Worm (Caenorhabditis elegans): ENCODE measurements around the gene nhr-91.

nhr-91 gene

ce11 chrX:15302863-15303262, 6.3 kb upstream of the nhr-91 start, which contains the start of gene ser-2:
Gene ser-2 (minus strand): TSS chrX:15302963.
- TF ChIP-seq lin-39 (tag; optimal IDR thresholded peaks at IDR 0.05) (no peak), nhr-25 (tag; optimal IDR thresholded peaks at IDR 0.05) (no peak), aly-2 (tag; optimal IDR thresholded peaks at IDR 0.05) (no peak), nhr-23 (tag; optimal IDR thresholded peaks at IDR 0.05) (no peak), sem-4 (tag; optimal IDR thresholded peaks at IDR 0.05) (no peak), ceh-82 (tag; optimal IDR thresholded peaks at IDR 0.05) (no peak), R02D3.7 (tag; optimal IDR thresholded peaks at IDR 0.05) (no peak), sma-9 (GFP tag; optimal IDR thresholded peaks at IDR 0.05) (no peak), sma-9 (tag; optimal IDR thresholded peaks at IDR 0.05) (no peak), mab-5 (tag; optimal IDR thresholded peaks at IDR 0.05) (no peak), nhr-129 (tag; optimal IDR thresholded peaks at IDR 0.05) (no peak), peb-1 (tag; optimal IDR thresholded peaks at IDR 0.05) (no peak), crh-2 (tag; optimal IDR thresholded peaks at IDR 0.05) (no peak), nhr-6 (tag; optimal IDR thresholded peaks at IDR 0.05) (no peak), alr-1 (tag; optimal IDR thresholded peaks at IDR 0.05) (no peak), mdl-1 (tag; optimal IDR thresholded peaks at IDR 0.05) (no peak)

ce11 chrX:15307677-15308076, 1.5 kb upstream of the nhr-91 start:
- TF ChIP-seq egl-27 (tag; optimal IDR thresholded peaks at IDR 0.05), result no peak
- peak; percentile 51 for TF ChIP-seq blmp-1 (tag; optimal IDR thresholded peaks at IDR 0.05; ENCODE audit: insufficient read depth)

- TF ChIP-seq R02D3.7 (tag; optimal IDR thresholded peaks at IDR 0.05), result no peak
- no peak for TF ChIP-seq mbf-1 (tag; optimal IDR thresholded peaks at IDR 0.05)
- TF ChIP-seq skn-1 (tag; optimal IDR thresholded peaks at IDR 0.05), result no peak
- no peak for TF ChIP-seq lin-13 (GFP tag; optimal IDR thresholded peaks at IDR 0.05)
- no peak for TF ChIP-seq unc-55 (GFP tag; optimal IDR thresholded peaks at IDR 0.05)
- no peak for TF ChIP-seq ztf-11 (tag; optimal IDR thresholded peaks at IDR 0.05)
- TF ChIP-seq gmeb-1 (tag; optimal IDR thresholded peaks at IDR 0.05), result no peak
- no peak for TF ChIP-seq C34F6.9 (tag; optimal IDR thresholded peaks at IDR 0.05)
- no peak for TF ChIP-seq nhr-12 (tag; optimal IDR thresholded peaks at IDR 0.05)
- no peak for TF ChIP-seq ztf-4 (tag; optimal IDR thresholded peaks at IDR 0.05)
- TF ChIP-seq nhr-6 (tag; optimal IDR thresholded peaks at IDR 0.05), result no peak
Measured at ce11 chrX:15308685-15309084, 484 bp upstream of the nhr-91 start.

- TF ChIP-seq sma-3 (GFP tag; optimal IDR thresholded peaks at IDR 0.05), result peak; percentile 13
- no peak for TF ChIP-seq nhr-6 (tag; optimal IDR thresholded peaks at IDR 0.05)
- TF ChIP-seq nhr-237 (tag; optimal IDR thresholded peaks at IDR 0.05), result no peak
- TF ChIP-seq dmd-4 (tag; optimal IDR thresholded peaks at IDR 0.05), result no peak
- peak; percentile 91 for TF ChIP-seq ceh-16 (tag; optimal IDR thresholded peaks at IDR 0.05)
- no peak for TF ChIP-seq nhr-11 (tag; optimal IDR thresholded peaks at IDR 0.05)
- no peak for TF ChIP-seq lsy-2 (tag; optimal IDR thresholded peaks at IDR 0.05)
- TF ChIP-seq lin-11 (tag; optimal IDR thresholded peaks at IDR 0.05), result no peak
- TF ChIP-seq ztf-4 (tag; optimal IDR thresholded peaks at IDR 0.05), result no peak
- no peak for TF ChIP-seq zag-1 (tag; optimal IDR thresholded peaks at IDR 0.05)
- TF ChIP-seq lin-39 (tag; optimal IDR thresholded peaks at IDR 0.05), result no peak
- no peak for TF ChIP-seq unc-39 (tag; optimal IDR thresholded peaks at IDR 0.05)
- peak; percentile 18 for TF ChIP-seq nhr-25 (tag; optimal IDR thresholded peaks at IDR 0.05)
- TF ChIP-seq gmeb-1 (tag; optimal IDR thresholded peaks at IDR 0.05), result no peak
- TF ChIP-seq aly-2 (tag; optimal IDR thresholded peaks at IDR 0.05), result no peak
- no peak for TF ChIP-seq lin-13 (GFP tag; optimal IDR thresholded peaks at IDR 0.05)
- no peak for TF ChIP-seq nhr-23 (tag; optimal IDR thresholded peaks at IDR 0.05)
- TF ChIP-seq snpc-4 (tag; optimal IDR thresholded peaks at IDR 0.05), result no peak
- peak; percentile 98 for TF ChIP-seq blmp-1 (tag; optimal IDR thresholded peaks at IDR 0.05; ENCODE audit: insufficient read depth)
- TF ChIP-seq R02D3.7 (tag; optimal IDR thresholded peaks at IDR 0.05), result no peak
- TF ChIP-seq nhr-129 (tag; optimal IDR thresholded peaks at IDR 0.05), result no peak
- no peak for TF ChIP-seq nhr-12 (tag; optimal IDR thresholded peaks at IDR 0.05)
- TF ChIP-seq elt-3 (tag; optimal IDR thresholded peaks at IDR 0.05), result no peak
- no peak for TF ChIP-seq ztf-11 (tag; optimal IDR thresholded peaks at IDR 0.05)
- no peak for TF ChIP-seq nhr-10 (tag; optimal IDR thresholded peaks at IDR 0.05)
- no peak for TF ChIP-seq ZK546.5 (tag; optimal IDR thresholded peaks at IDR 0.05)
- TF ChIP-seq alr-1 (tag; optimal IDR thresholded peaks at IDR 0.05), result no peak
- no peak for TF ChIP-seq skn-1 (tag; optimal IDR thresholded peaks at IDR 0.05)
- TF ChIP-seq Y55F3AM.14 (GFP tag; optimal IDR thresholded peaks at IDR 0.05), result peak; percentile 22
- TF ChIP-seq ztf-1 (GFP tag; conservative IDR thresholded peaks at IDR 0.05), result no peak
- TF ChIP-seq C34F6.9 (tag; optimal IDR thresholded peaks at IDR 0.05), result no peak
- TF ChIP-seq mab-5 (tag; optimal IDR thresholded peaks at IDR 0.05), result no peak
- no peak for TF ChIP-seq mdl-1 (tag; optimal IDR thresholded peaks at IDR 0.05)
- TF ChIP-seq unc-62 (GFP tag; optimal IDR thresholded peaks at IDR 0.05), result no peak
- TF ChIP-seq elt-1 (tag; optimal IDR thresholded peaks at IDR 0.05), result no peak
- TF ChIP-seq ama-1 (optimal IDR thresholded peaks at IDR 0.05), result no peak
- TF ChIP-seq nhr-77 (tag; optimal IDR thresholded peaks at IDR 0.05), result no peak
- peak; percentile 29 for TF ChIP-seq egl-27 (tag; optimal IDR thresholded peaks at IDR 0.05)
- TF ChIP-seq peb-1 (tag; optimal IDR thresholded peaks at IDR 0.05), result no peak
- TF ChIP-seq crh-2 (tag; optimal IDR thresholded peaks at IDR 0.05), result no peak
- no peak for TF ChIP-seq F13H6.1 (tag; optimal IDR thresholded peaks at IDR 0.05)
Measured at ce11 chrX:15310330-15310776, 1.2 kb downstream of the nhr-91 start.
